Fruit fly (Drosophila melanogaster) whole organism, embryonic: ENCODE data around the gene CG2187.

ENCODE experiments used
- Atf-2 ChIP-seq: fragments of 200-800 bp; sonication (Bioruptor generic); optimal IDR thresholded peaks from 2 replicates; lab custom pipeline; 2016; ENCODE audit warnings: missing biosample characterization, missing genetic modification characterization
- Atf3 ChIP-seq: fragments of 200-800 bp; sonication (Bioruptor generic); optimal IDR thresholded peaks from 3 replicates; lab custom pipeline; 2016; ENCODE audit warnings: missing biosample characterization, missing genetic modification characterization
- CG1024 ChIP-seq: fragments of 200-800 bp; sonication (Bioruptor generic); IDR thresholded peaks from 2 replicates; pipeline ENCODE4 v1.3.6; 2022; ENCODE audit warnings: missing biosample characterization, missing genetic modification characterization
- CG10431 ChIP-seq: fragments of 200-800 bp; sonication (Bioruptor generic); optimal IDR thresholded peaks from 3 replicates; lab custom pipeline; 2018; ENCODE audit warnings: missing biosample characterization, mild to moderate bottlenecking, missing genetic modification characterization
- CG10565 ChIP-seq: fragments of 200-800 bp; sonication (Bioruptor generic); optimal IDR thresholded peaks from 3 replicates; lab custom pipeline; 2016; ENCODE audit warnings: missing biosample characterization, mild to moderate bottlenecking, missing genetic modification characterization
- CG11247 ChIP-seq: fragments of 200-800 bp; sonication (Bioruptor generic); IDR thresholded peaks from 2 replicates; pipeline ENCODE4 v1.3.6; 2022; ENCODE audit warnings: missing biosample characterization, missing genetic modification characterization
- CG11398 ChIP-seq: fragments of 200-800 bp; sonication (Bioruptor generic); optimal IDR thresholded peaks from 2 replicates; lab custom pipeline; 2016; ENCODE audit warnings: missing biosample characterization, missing genetic modification characterization
- CG12219 ChIP-seq: fragments of 200-800 bp; sonication (Bioruptor generic); optimal IDR thresholded peaks from 3 replicates; lab custom pipeline; 2018; ENCODE audit warnings: missing biosample characterization, mild to moderate bottlenecking, missing genetic modification characterization
- CG12744 ChIP-seq: fragments of 200-800 bp; sonication (Bioruptor generic); optimal IDR thresholded peaks from 2 replicates; lab custom pipeline; 2016; ENCODE audit warnings: missing biosample characterization, missing genetic modification characterization
- CG12942 ChIP-seq: fragments of 200-800 bp; sonication (Bioruptor generic); optimal IDR thresholded peaks from 3 replicates; lab custom pipeline; 2016; ENCODE audit warnings: missing biosample characterization, missing genetic modification characterization
- CG13287 ChIP-seq: fragments of 200-800 bp; sonication (Bioruptor generic); IDR thresholded peaks from 2 replicates; pipeline ENCODE4 v1.3.6; 2022; ENCODE audit warnings: missing biosample characterization, missing genetic modification characterization; ENCODE audit not compliant: partially characterized antibody
- CG1529 ChIP-seq: fragments of 200-800 bp; sonication (Bioruptor generic); optimal IDR thresholded peaks from 3 replicates; lab custom pipeline; 2018; ENCODE audit warnings: missing biosample characterization, missing genetic modification characterization
- CG15514 ChIP-seq: fragments of 200-800 bp; sonication (Bioruptor generic); optimal IDR thresholded peaks from 3 replicates; lab custom pipeline; 2017; ENCODE audit warnings: missing biosample characterization, missing genetic modification characterization, mild to moderate bottlenecking, moderate library complexity, missing genetic modification reagents
- CG17568 ChIP-seq: fragments of 200-800 bp; sonication (Bioruptor generic); optimal IDR thresholded peaks from 2 replicates; lab custom pipeline; 2018; ENCODE audit warnings: missing biosample characterization, mild to moderate bottlenecking, missing genetic modification characterization, moderate library complexity
- CG1832 ChIP-seq: fragments of 200-800 bp; sonication (Bioruptor generic); optimal IDR thresholded peaks from 2 replicates; lab custom pipeline; 2017; ENCODE audit warnings: missing biosample characterization, mild to moderate bottlenecking, missing genetic modification characterization, inconsistent platforms
- CG2712 ChIP-seq: fragments of 200-800 bp; optimal IDR thresholded peaks from 3 replicates; lab custom pipeline; 2019; ENCODE audit warnings: missing biosample characterization, mild to moderate bottlenecking, missing genetic modification characterization, moderate library complexity
- CG2889 ChIP-seq: fragments of 200-800 bp; sonication (Bioruptor generic); IDR thresholded peaks from 3 replicates; pipeline ENCODE4 v1.3.6; 2022; ENCODE audit warnings: missing biosample characterization, missing genetic modification characterization
- CG3281 ChIP-seq: fragments of 200-800 bp; sonication (Bioruptor generic); optimal IDR thresholded peaks from 3 replicates; lab custom pipeline; 2017; ENCODE audit warnings: missing biosample characterization, mild to moderate bottlenecking, missing genetic modification characterization
- CG4424 ChIP-seq: fragments of 200-800 bp; sonication (Bioruptor generic); optimal IDR thresholded peaks from 3 replicates; lab custom pipeline; 2016; ENCODE audit warnings: missing biosample characterization, missing genetic modification characterization
- CTCF ChIP-seq: fragments of 200-800 bp; sonication (Bioruptor generic); optimal IDR thresholded peaks from 2 replicates; lab custom pipeline; 2017; ENCODE audit warnings: missing biosample characterization, mild to moderate bottlenecking, missing genetic modification characterization, moderate library complexity
- ERR ChIP-seq: fragments of 200-800 bp; sonication (Bioruptor generic); optimal IDR thresholded peaks from 2 replicates; lab custom pipeline; 2016; ENCODE audit warnings: missing biosample characterization, missing genetic modification characterization
- Elba2 ChIP-seq: fragments of 200-800 bp; sonication (Bioruptor generic); optimal IDR thresholded peaks from 3 replicates; lab custom pipeline; 2016; ENCODE audit warnings: missing biosample characterization, missing genetic modification characterization
- HmgZ ChIP-seq: fragments of 200-800 bp; sonication (Bioruptor generic); optimal IDR thresholded peaks from 2 replicates; lab custom pipeline; 2018; ENCODE audit warnings: missing biosample characterization, mild to moderate bottlenecking, missing genetic modification characterization
- Hr39 ChIP-seq: fragments of >200 bp; optimal IDR thresholded peaks from 2 replicates; lab custom pipeline; 2017
- Jarid2 ChIP-seq: fragments of 200-800 bp; sonication (Bioruptor generic); optimal IDR thresholded peaks from 3 replicates; lab custom pipeline; 2017; ENCODE audit warnings: mild to moderate bottlenecking, missing biosample characterization, missing genetic modification reagents, missing genetic modification characterization
- Kr ChIP-seq: fragments of 200-800 bp; sonication (Bioruptor generic); optimal IDR thresholded peaks from 2 replicates; lab custom pipeline; 2017; ENCODE audit warnings: missing biosample characterization, mild to moderate bottlenecking, missing genetic modification characterization
- Mrtf ChIP-seq: fragments of 200-800 bp; sonication (Bioruptor generic); IDR thresholded peaks from 3 replicates; pipeline ENCODE4 v1.3.6; 2022; ENCODE audit warnings: missing biosample characterization, missing genetic modification characterization
- NC2β ChIP-seq: fragments of 200-800 bp; sonication (Bioruptor generic); optimal IDR thresholded peaks from 2 replicates; lab custom pipeline; 2016; ENCODE audit warnings: missing biosample characterization, missing genetic modification characterization
- Oaz ChIP-seq: fragments of 200-800 bp; sonication (Bioruptor generic); IDR thresholded peaks from 2 replicates; pipeline ENCODE4 v1.3.6; 2022; ENCODE audit warnings: missing biosample characterization, missing genetic modification characterization
- Stat92E ChIP-seq, 3 experiments: fragments of >200 bp in 2 of 3; fragments of 200-800 bp in 1 of 3; sonication (Bioruptor generic) in 1 of 3; optimal IDR thresholded peaks; 2 replicates each; lab custom pipeline; 2017 to 2019; ENCODE audit warnings: missing biosample characterization in 3 of 3, missing genetic modification characterization in 3 of 3, mild to moderate bottlenecking in 1 of 3, moderate library complexity in 1 of 3
- Trl ChIP-seq, 3 experiments: fragments of >200 bp in 2 of 3; fragments of 200-800 bp in 1 of 3; sonication (Bioruptor generic) in 1 of 3; optimal IDR thresholded peaks; 2 replicates in 1 of 3; 3 replicates in 2 of 3; lab custom pipeline; 2016 to 2017; ENCODE audit warnings: missing biosample characterization in 1 of 3, missing genetic modification characterization in 1 of 3
- Vsx1 ChIP-seq: fragments of 200-800 bp; sonication (Bioruptor generic); optimal IDR thresholded peaks from 2 replicates; lab custom pipeline; 2017; ENCODE audit warnings: missing biosample characterization, mild to moderate bottlenecking, missing genetic modification characterization, missing genetic modification reagents
- bcd ChIP-seq: fragments of 200-800 bp; sonication (Bioruptor generic); optimal IDR thresholded peaks from 2 replicates; lab custom pipeline; 2017; ENCODE audit warnings: missing biosample characterization, mild to moderate bottlenecking, missing genetic modification characterization
- ci ChIP-seq: fragments of 200-800 bp; sonication (Bioruptor generic); IDR thresholded peaks from 3 replicates; pipeline ENCODE4 v1.3.6; 2022; ENCODE audit warnings: missing biosample characterization, missing genetic modification characterization
- ewg ChIP-seq: fragments of 200-800 bp; sonication (Bioruptor generic); optimal IDR thresholded peaks from 3 replicates; lab custom pipeline; 2017; ENCODE audit warnings: mild to moderate bottlenecking, missing biosample characterization, missing genetic modification reagents, missing genetic modification characterization
- fd102C ChIP-seq: fragments of 200-800 bp; sonication (Bioruptor generic); optimal IDR thresholded peaks from 2 replicates; lab custom pipeline; 2018; ENCODE audit warnings: missing biosample characterization, mild to moderate bottlenecking, missing genetic modification characterization, moderate library complexity
- ftz-f1 ChIP-seq: fragments of 200-800 bp; sonication (Bioruptor generic); optimal IDR thresholded peaks from 2 replicates; lab custom pipeline; 2016; ENCODE audit warnings: missing biosample characterization, missing genetic modification characterization
- gsb ChIP-seq: fragments of 200-800 bp; sonication (Bioruptor generic); IDR thresholded peaks from 2 replicates; pipeline ENCODE4 v1.3.6; 2022; ENCODE audit warnings: missing biosample characterization, missing genetic modification characterization
- gt ChIP-seq: fragments of 200-800 bp; sonication (Bioruptor generic); IDR thresholded peaks from 2 replicates; pipeline ENCODE4 v1.3.6; 2022; ENCODE audit warnings: missing biosample characterization, missing genetic modification characterization
- lov ChIP-seq, 2 experiments: fragments of 200-800 bp in 1 of 2; fragments of >200 bp in 1 of 2; sonication (Bioruptor generic) in 1 of 2; IDR thresholded peaks in 1 of 2; optimal IDR thresholded peaks in 1 of 2; 2 replicates in 1 of 2; 3 replicates in 1 of 2; pipeline versions ENCODE4 v1.3.6 to Lab custom; 2017 to 2022; ENCODE audit warnings: missing biosample characterization in 1 of 2, missing genetic modification characterization in 1 of 2
- mld ChIP-seq: fragments of 200-800 bp; sonication (Bioruptor generic); IDR thresholded peaks from 3 replicates; pipeline ENCODE4 v1.3.6; 2022; ENCODE audit warnings: missing biosample characterization, missing genetic modification characterization; ENCODE audit not compliant: partially characterized antibody
- pita ChIP-seq: fragments of 200-800 bp; sonication (Bioruptor generic); optimal IDR thresholded peaks from 2 replicates; lab custom pipeline; 2017; ENCODE audit warnings: missing biosample characterization, mild to moderate bottlenecking, missing genetic modification characterization
- row ChIP-seq: fragments of 200-800 bp; sonication (Bioruptor generic); IDR thresholded peaks from 3 replicates; pipeline ENCODE4 v1.3.6; 2022; ENCODE audit warnings: missing biosample characterization, missing genetic modification characterization
- ssp ChIP-seq: fragments of 200-800 bp; sonication (Bioruptor generic); IDR thresholded peaks from 2 replicates; pipeline ENCODE4 v1.3.6; 2022; ENCODE audit warnings: missing biosample characterization, missing genetic modification characterization
- tin ChIP-seq: fragments of 200-800 bp; sonication (Bioruptor generic); optimal IDR thresholded peaks from 3 replicates; lab custom pipeline; 2016; ENCODE audit warnings: missing biosample characterization, missing genetic modification characterization
- tna ChIP-seq: fragments of 200-800 bp; sonication (Bioruptor generic); IDR thresholded peaks from 2 replicates; pipeline ENCODE4 v1.3.6; 2022; ENCODE audit warnings: missing biosample characterization, missing genetic modification characterization; ENCODE audit not compliant: partially characterized antibody
- wek ChIP-seq: fragments of 200-800 bp; sonication (Bioruptor generic); optimal IDR thresholded peaks from 3 replicates; lab custom pipeline; 2018; ENCODE audit warnings: missing biosample characterization, mild to moderate bottlenecking, missing genetic modification characterization, moderate library complexity
- zen2 ChIP-seq: fragments of 200-800 bp; sonication (Bioruptor generic); IDR thresholded peaks from 3 replicates; pipeline ENCODE4 v1.3.6; 2022; ENCODE audit warnings: missing biosample characterization, missing genetic modification characterization; ENCODE audit not compliant: partially characterized antibody

CG2187 gene

dm6 chr3R:31776583-31777362, 18.3 kb upstream of the CG2187 start, which contains the start of the genes CG2126 and faf (continued):
- no peak for TF ChIP-seq wek (GFP tag; lab: Kevin White, UChicago)
- TF ChIP-seq gsb = peak; percentile 50; the same call in 1 of the 2 replicates
- TF ChIP-seq CG13287 (GFP tag; lab: Robert Waterston, UW) = peak; percentile 61; the same call in 1 of the 2 replicates
- no peak for TF ChIP-seq Hr39
- no peak for TF ChIP-seq Stat92E (GFP tag; optimal IDR thresholded peaks at IDR 0.05; lab: Kevin White, UChicago)
- TF ChIP-seq CG10431 = peak; percentile 44
- TF ChIP-seq mld (GFP tag; lab: Robert Waterston, UW) = no peak
- no peak for TF ChIP-seq zen2
- no peak for TF ChIP-seq CTCF (GFP tag; lab: Kevin White, UChicago)
- TF ChIP-seq bcd (GFP tag; lab: Kevin White, UChicago) = peak; percentile 77
- no peak for TF ChIP-seq CG1024
- TF ChIP-seq fd102C = no peak
- no peak for TF ChIP-seq CG1832
- no peak for TF ChIP-seq Trl (optimal IDR thresholded peaks at IDR 0.05; lab: Kevin White, UChicago)
- TF ChIP-seq Trl (GFP tag; optimal IDR thresholded peaks at IDR 0.05; lab: Kevin White, UChicago) = peak; percentile 49
- peak; percentile 31; the same call in 1 of the 2 replicates for TF ChIP-seq gt (GFP tag; lab: Robert Waterston, UW)
- peak; percentile 65 for TF ChIP-seq Elba2
- TF ChIP-seq pita = no peak
- TF ChIP-seq ci = peak; percentile 84
- peak; percentile 47; the same call in 1 of the 3 replicates for TF ChIP-seq Mrtf
- peak; percentile 73 for TF ChIP-seq CG11247 (GFP tag; lab: Robert Waterston, UW)
- no peak; the same call in 1 of the 2 replicates for TF ChIP-seq tna (GFP tag; lab: Robert Waterston, UW)
- no peak for TF ChIP-seq ftz-f1 (GFP tag; lab: Kevin White, UChicago)
- TF ChIP-seq Kr (GFP tag; lab: Kevin White, UChicago) = no peak
- TF ChIP-seq ssp (GFP tag; lab: Robert Waterston, UW) = peak; percentile 61
- TF ChIP-seq CG15514 (GFP tag; lab: Kevin White, UChicago) = peak; percentile 99
- no peak for TF ChIP-seq CG17568 (GFP tag; lab: Kevin White, UChicago)
- TF ChIP-seq Vsx1 (GFP tag; lab: Kevin White, UChicago) = no peak
- peak; percentile 56; the same call in 2 of the 3 replicates for TF ChIP-seq CG2889 (GFP tag; lab: Robert Waterston, UW)
- TF ChIP-seq CG10565 (GFP tag; lab: Kevin White, UChicago) = no peak
- TF ChIP-seq ewg (GFP tag; lab: Kevin White, UChicago) = peak; percentile 56
- TF ChIP-seq Jarid2 (GFP tag; lab: Kevin White, UChicago) = no peak
- TF ChIP-seq CG3281 (GFP tag; lab: Kevin White, UChicago) = peak; percentile 77
- TF ChIP-seq Atf-2 (GFP tag; lab: Kevin White, UChicago) = peak; percentile 34
- TF ChIP-seq NC2β (GFP tag; lab: Kevin White, UChicago) = peak; percentile 49
- TF ChIP-seq lov (optimal IDR thresholded peaks at IDR 0.05; lab: Kevin White, UChicago) = no peak
- TF ChIP-seq lov (GFP tag; IDR thresholded peaks at IDR 0.05; lab: Robert Waterston, UW) = 0 out of 3 replicates have a peak, but pooled peaks have one; percentile 41
- TF ChIP-seq CG1529 (GFP tag; lab: Kevin White, UChicago) = peak; percentile 45
- TF ChIP-seq CG11398 = no peak
- TF ChIP-seq CG12219 = peak; percentile 33
- TF ChIP-seq row (GFP tag; lab: Robert Waterston, UW) = peak; percentile 84
- peak; percentile 70 for TF ChIP-seq HmgZ (tag; lab: Kevin White, UChicago)
- peak; percentile 87 for TF ChIP-seq CG2712
- peak; percentile 74 for TF ChIP-seq CG4424 (GFP tag; lab: Kevin White, UChicago)
- TF ChIP-seq CG12744 (GFP tag; lab: Kevin White, UChicago) = peak; percentile 2
- no peak for TF ChIP-seq ERR (GFP tag; lab: Kevin White, UChicago)
- peak; percentile 82 for TF ChIP-seq tin (GFP tag; lab: Kevin White, UChicago)
- TF ChIP-seq Atf3 (GFP tag; lab: Kevin White, UChicago) = peak; percentile 3
- TF ChIP-seq CG12942 = peak; percentile 83
- peak; percentile 63; the same call in 1 of the 2 replicates for TF ChIP-seq Oaz (GFP tag; lab: Robert Waterston, UW)
